Worm (Caenorhabditis elegans) whole organism, L3 larva: Measurements from ENCODE around the gene clc-4.
A peak's percentile ranks its signal among the peaks of the same experiment; 100 is the strongest.

ENCODE experiments used
- R02D3.7 ChIP-seq: fragments of 150-350 bp; optimal IDR thresholded peaks from 2 replicates; lab custom pipeline; 2014; ENCODE audit warnings: missing biosample characterization, missing genetic modification characterization
- ceh-28 ChIP-seq: fragments of 150-350 bp; optimal IDR thresholded peaks from 2 replicates; lab custom pipeline; 2014; ENCODE audit warnings: missing biosample characterization, missing genetic modification reagents, missing genetic modification characterization
- ceh-9 ChIP-seq: sonication (generic microtip); optimal IDR thresholded peaks from 2 replicates; lab custom pipeline; 2018; ENCODE audit warnings: missing biosample characterization, missing genetic modification characterization
- egl-27 ChIP-seq: sonication (generic microtip); optimal IDR thresholded peaks from 4 replicates; lab custom pipeline; 2017; ENCODE audit warnings: missing biosample characterization, missing genetic modification reagents, missing genetic modification characterization
- egl-5 ChIP-seq: fragments of 150-350 bp; optimal IDR thresholded peaks from 2 replicates; lab custom pipeline; 2017; ENCODE audit warnings: missing biosample characterization, missing genetic modification reagents, missing genetic modification characterization, inconsistent platforms
- elt-1 ChIP-seq: fragments of 150-350 bp; optimal IDR thresholded peaks from 2 replicates; lab custom pipeline; 2014; ENCODE audit warnings: missing biosample characterization, missing genetic modification characterization
- elt-2 ChIP-seq: sonication (generic microtip); optimal IDR thresholded peaks from 2 replicates; lab custom pipeline; 2016; ENCODE audit warnings: missing genetic modification reagents, mild to moderate bottlenecking, missing genetic modification characterization, missing compliant biosample characterization
- elt-3 ChIP-seq, 3 experiments: fragments of 150-350 bp in 1 of 3; sonication (generic microtip) in 2 of 3; optimal IDR thresholded peaks; 2 replicates in 2 of 3; 4 replicates in 1 of 3; lab custom pipeline; 2014 to 2017; ENCODE audit warnings: missing biosample characterization in 3 of 3, missing genetic modification characterization in 3 of 3
- fkh-10 ChIP-seq: sonication (generic microtip); optimal IDR thresholded peaks from 2 replicates; lab custom pipeline; 2017; ENCODE audit warnings: missing biosample characterization, missing genetic modification reagents, missing genetic modification characterization
- hmg-11 ChIP-seq: sonication (generic microtip); optimal IDR thresholded peaks from 2 replicates; lab custom pipeline; 2016; ENCODE audit warnings: missing genetic modification characterization, missing compliant biosample characterization
- jun-1 ChIP-seq: fragments of 150-350 bp; optimal IDR thresholded peaks from 2 replicates; lab custom pipeline; 2014; ENCODE audit warnings: missing biosample characterization, missing genetic modification reagents, missing genetic modification characterization
- lin-39 ChIP-seq: fragments of 150-350 bp; optimal IDR thresholded peaks from 2 replicates; lab custom pipeline; 2018; ENCODE audit warnings: missing biosample characterization, missing genetic modification reagents, missing genetic modification characterization
- lsy-12 ChIP-seq: sonication (generic microtip); optimal IDR thresholded peaks from 2 replicates; lab custom pipeline; 2016; ENCODE audit warnings: mild to moderate bottlenecking, missing genetic modification characterization, missing compliant biosample characterization
- mml-1 ChIP-seq: fragments of 150-350 bp; sonication (generic microtip); optimal IDR thresholded peaks from 3 replicates; lab custom pipeline; 2014; ENCODE audit warnings: missing biosample characterization, missing genetic modification characterization
- nfya-1 ChIP-seq: sonication (generic microtip); optimal IDR thresholded peaks from 2 replicates; lab custom pipeline; 2017; ENCODE audit warnings: missing genetic modification characterization, mild to moderate bottlenecking, missing compliant biosample characterization, antibody characterized with exemption, moderate library complexity; ENCODE audit not compliant: insufficient read depth
- nhr-11 ChIP-seq: fragments of 150-350 bp; optimal IDR thresholded peaks from 2 replicates; lab custom pipeline; 2014; ENCODE audit warnings: missing biosample characterization, missing genetic modification characterization
- nhr-23 ChIP-seq: fragments of 150-350 bp; optimal IDR thresholded peaks from 2 replicates; lab custom pipeline; 2014; ENCODE audit warnings: missing biosample characterization, missing genetic modification reagents, missing genetic modification characterization
- nhr-28 ChIP-seq: fragments of 150-350 bp; optimal IDR thresholded peaks from 2 replicates; lab custom pipeline; 2014; ENCODE audit warnings: missing biosample characterization, missing genetic modification characterization
- nhr-43 ChIP-seq: sonication (generic microtip); optimal IDR thresholded peaks from 2 replicates; lab custom pipeline; 2016; ENCODE audit warnings: mild to moderate bottlenecking, missing genetic modification characterization, missing compliant biosample characterization; ENCODE audit not compliant: poor library complexity, severe bottlenecking
- nhr-67 ChIP-seq: fragments of 150-350 bp; optimal IDR thresholded peaks from 2 replicates; lab custom pipeline; 2014; ENCODE audit warnings: missing biosample characterization, missing genetic modification characterization
- pha-4 ChIP-seq: fragments of 150-350 bp; optimal IDR thresholded peaks from 2 replicates; lab custom pipeline; 2014; ENCODE audit warnings: missing biosample characterization, missing genetic modification reagents, missing genetic modification characterization
- pqm-1 ChIP-seq: fragments of 150-350 bp; optimal IDR thresholded peaks from 2 replicates; lab custom pipeline; 2017; ENCODE audit warnings: missing biosample characterization, missing genetic modification characterization, inconsistent platforms
- sea-2 ChIP-seq: fragments of 150-350 bp; sonication (generic microtip); optimal IDR thresholded peaks from 4 replicates; lab custom pipeline; 2014; ENCODE audit warnings: missing biosample characterization, missing genetic modification reagents, missing genetic modification characterization
- skn-1 ChIP-seq: fragments of 150-350 bp; optimal IDR thresholded peaks from 2 replicates; lab custom pipeline; 2014; ENCODE audit warnings: missing biosample characterization, missing genetic modification characterization
- snpc-4 ChIP-seq: fragments of 150-350 bp; optimal IDR thresholded peaks from 2 replicates; lab custom pipeline; 2014; ENCODE audit warnings: missing biosample characterization, missing genetic modification characterization
- tbx-2 ChIP-seq: sonication (generic microtip); optimal IDR thresholded peaks from 2 replicates; lab custom pipeline; 2016; ENCODE audit warnings: mild to moderate bottlenecking, missing genetic modification characterization, missing compliant biosample characterization
- unc-62 ChIP-seq: fragments of 150-350 bp; sonication (generic microtip); optimal IDR thresholded peaks from 4 replicates; lab custom pipeline; 2014; ENCODE audit warnings: missing biosample characterization, missing genetic modification reagents, missing genetic modification characterization
- zag-1 ChIP-seq: fragments of 150-350 bp; optimal IDR thresholded peaks from 2 replicates; lab custom pipeline; 2014; ENCODE audit warnings: missing biosample characterization, missing genetic modification characterization
- ztf-11 ChIP-seq: fragments of 150-350 bp; optimal IDR thresholded peaks from 2 replicates; lab custom pipeline; 2014; ENCODE audit warnings: missing biosample characterization, missing genetic modification characterization

The clc-4 gene

DNA sequence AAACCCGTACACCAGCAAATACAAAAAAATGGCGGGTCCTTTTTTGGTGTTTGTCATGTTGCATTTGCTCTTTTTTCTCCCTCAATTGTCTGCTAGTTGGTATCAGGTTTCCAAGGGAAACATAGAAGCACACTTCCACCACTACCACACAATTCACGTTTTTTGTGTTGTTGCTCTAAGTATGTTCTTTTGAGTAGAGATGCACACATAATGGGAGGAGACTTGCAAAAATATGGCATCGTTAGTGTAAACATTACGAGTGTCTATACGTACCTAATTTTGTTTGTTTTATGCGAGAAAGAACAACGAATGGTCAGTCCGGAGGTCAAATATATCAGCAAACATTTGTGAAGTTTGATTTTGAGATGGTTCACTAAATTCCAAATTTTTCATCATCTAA is 13.8 kb downstream of the clc-4 start:
- TF ChIP-seq nhr-67 (tag; lab: Kevin White, UChicago) (no peak), pha-4 (tag; lab: Kevin White, UChicago) (peak; percentile 88), ceh-9 (tag; lab: Kevin White, UChicago) (no peak)

DNA sequence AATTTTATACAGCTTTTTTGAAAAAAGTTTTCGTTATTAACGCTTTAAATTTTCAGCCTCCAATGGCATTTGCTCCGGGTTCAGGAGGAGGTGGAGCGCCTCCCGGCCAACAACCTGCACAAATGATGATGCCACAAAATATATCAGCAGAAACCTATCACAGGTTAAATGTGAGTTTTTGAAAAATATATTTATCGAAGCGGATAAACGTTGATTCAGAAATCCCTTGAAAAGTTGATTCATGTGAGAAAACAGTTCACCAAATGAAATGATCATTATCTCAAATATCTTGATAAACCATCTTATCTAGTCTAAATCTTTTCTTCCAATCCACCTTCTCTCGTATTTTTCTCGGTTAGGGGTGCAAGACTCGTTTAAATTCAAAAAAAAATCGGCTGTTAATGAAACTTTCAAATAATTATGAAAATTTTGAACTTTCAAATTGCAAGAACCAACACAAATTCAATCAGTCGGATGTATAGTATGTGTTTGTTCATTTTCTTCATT is 14.4 kb downstream of the clc-4 start, which contains the start of gene sma-9:
sma-9 (plus strand) TSS at position 51 of the 507 bp plus-strand sequence.
- TF ChIP-seq nhr-23 (tag; lab: Kevin White, UChicago) (peak; percentile 38), elt-1 (tag; lab: Kevin White, UChicago) (peak; percentile 98), nhr-28 (tag; lab: Kevin White, UChicago) (no peak)
- TF ChIP-seq, all 47 proteins: peak for 2

DNA sequence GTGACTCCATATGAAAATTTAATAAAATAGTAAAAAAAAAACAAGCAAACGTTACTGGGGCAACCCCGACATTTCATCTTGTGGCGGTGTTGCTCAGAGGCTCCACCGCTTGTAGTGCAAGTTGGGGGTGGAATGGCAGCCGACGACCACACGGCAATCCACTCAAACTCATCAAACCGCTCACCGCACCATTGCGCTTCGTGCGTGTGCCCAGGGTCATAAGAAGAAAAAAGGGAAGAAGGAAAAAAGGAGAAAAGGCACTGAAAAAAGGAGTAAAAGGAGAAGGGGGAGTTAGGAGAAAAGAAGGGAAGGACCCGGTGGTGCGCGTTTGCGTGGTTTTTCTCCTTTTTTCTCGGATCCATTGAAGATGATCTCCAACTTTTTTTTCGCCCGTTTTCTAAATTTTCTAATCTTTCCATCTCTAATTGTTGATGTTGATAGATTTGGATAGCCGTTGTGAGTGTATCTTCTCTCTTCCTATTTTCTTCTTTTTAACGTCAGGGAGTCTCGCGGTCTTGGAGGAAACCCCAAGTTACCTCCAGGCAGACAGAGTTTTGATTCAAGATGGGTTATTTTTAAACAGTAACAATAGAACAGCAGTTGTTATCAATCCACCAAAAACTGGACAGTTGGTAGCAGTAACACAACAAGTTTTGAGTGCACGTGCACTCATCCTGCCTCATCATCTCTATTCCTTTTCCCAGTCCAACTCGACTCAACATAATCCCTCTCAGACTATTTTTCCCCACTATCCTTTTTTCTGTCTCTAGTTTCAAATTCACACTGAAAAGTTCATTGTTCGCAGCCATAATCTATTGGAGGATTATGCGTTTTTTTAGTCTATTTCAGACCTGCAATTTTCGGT is 15.2 kb downstream of the clc-4 start:
- TF ChIP-seq zag-1, result no peak
- no peak for TF ChIP-seq nhr-67 (tag; lab: Kevin White, UChicago)
- TF ChIP-seq elt-1 (tag; lab: Kevin White, UChicago), result peak; percentile 84
- TF ChIP-seq ceh-9 (tag; lab: Kevin White, UChicago), result no peak
- no peak for TF ChIP-seq nhr-28 (tag; lab: Kevin White, UChicago)
- TF ChIP-seq ztf-11 (tag; lab: Kevin White, UChicago), result no peak
- no peak for TF ChIP-seq pha-4 (tag; lab: Kevin White, UChicago)
- TF ChIP-seq nhr-11, result peak; percentile 29
- peak; percentile 63 for TF ChIP-seq snpc-4 (tag; lab: Kevin White, UChicago)
- TF ChIP-seq lin-39 (tag; lab: Kevin White, UChicago), result no peak
- TF ChIP-seq skn-1 (tag; lab: Kevin White, UChicago), result no peak
- no peak for TF ChIP-seq tbx-2 (tag; lab: Kevin White, UChicago)
- no peak for TF ChIP-seq sea-2
- peak; percentile 43 for TF ChIP-seq nfya-1 (tag; lab: Kevin White, UChicago)
- TF ChIP-seq R02D3.7, result no peak

DNA sequence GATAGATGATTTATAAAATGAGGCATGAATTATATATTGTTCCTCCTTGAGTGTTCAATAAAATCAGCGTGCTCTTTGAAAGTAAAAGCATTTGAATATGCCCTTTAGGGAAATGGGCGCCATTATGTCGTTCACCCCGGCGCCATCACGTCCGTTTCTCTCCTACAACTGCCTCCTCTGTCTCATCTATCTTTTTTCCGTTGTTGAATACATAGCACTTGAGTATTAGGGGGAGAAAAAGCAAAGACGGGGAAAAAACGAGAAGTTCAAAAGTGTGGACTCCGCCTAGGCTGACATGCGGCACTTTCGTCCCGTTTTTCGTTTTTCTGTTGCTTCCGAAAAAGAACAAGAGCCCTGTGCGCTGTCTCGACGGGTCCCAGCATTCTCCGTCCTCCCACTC is 16.1 kb downstream of the clc-4 start:
- no peak for TF ChIP-seq ceh-28 (tag; lab: Kevin White, UChicago)
- TF ChIP-seq fkh-10 (GFP tag; lab: Kevin White, UChicago), result no peak
- TF ChIP-seq pha-4 (tag; lab: Kevin White, UChicago), result peak; percentile 5
- TF ChIP-seq elt-2 (tag; lab: Kevin White, UChicago), result peak; percentile 21
- TF ChIP-seq nhr-43 (tag; lab: Kevin White, UChicago), result no peak
- TF ChIP-seq elt-1 (tag; lab: Kevin White, UChicago), result peak; percentile 31
- TF ChIP-seq hmg-11 (tag; lab: Kevin White, UChicago), result no peak
- peak; percentile 16 for TF ChIP-seq lsy-12 (tag; lab: Kevin White, UChicago)
- TF ChIP-seq pqm-1 (tag; lab: Kevin White, UChicago), result peak; percentile 49
- no peak for TF ChIP-seq tbx-2 (tag; lab: Kevin White, UChicago)
- TF ChIP-seq elt-3 (tag; optimal IDR thresholded peaks at IDR 0.05; lab: Kevin White, UChicago), result no peak
- TF ChIP-seq jun-1 (tag; lab: Kevin White, UChicago), result no peak
- TF ChIP-seq lin-39 (tag; lab: Kevin White, UChicago), result peak; percentile 28
- TF ChIP-seq nfya-1 (tag; lab: Kevin White, UChicago), result peak; percentile 36

DNA sequence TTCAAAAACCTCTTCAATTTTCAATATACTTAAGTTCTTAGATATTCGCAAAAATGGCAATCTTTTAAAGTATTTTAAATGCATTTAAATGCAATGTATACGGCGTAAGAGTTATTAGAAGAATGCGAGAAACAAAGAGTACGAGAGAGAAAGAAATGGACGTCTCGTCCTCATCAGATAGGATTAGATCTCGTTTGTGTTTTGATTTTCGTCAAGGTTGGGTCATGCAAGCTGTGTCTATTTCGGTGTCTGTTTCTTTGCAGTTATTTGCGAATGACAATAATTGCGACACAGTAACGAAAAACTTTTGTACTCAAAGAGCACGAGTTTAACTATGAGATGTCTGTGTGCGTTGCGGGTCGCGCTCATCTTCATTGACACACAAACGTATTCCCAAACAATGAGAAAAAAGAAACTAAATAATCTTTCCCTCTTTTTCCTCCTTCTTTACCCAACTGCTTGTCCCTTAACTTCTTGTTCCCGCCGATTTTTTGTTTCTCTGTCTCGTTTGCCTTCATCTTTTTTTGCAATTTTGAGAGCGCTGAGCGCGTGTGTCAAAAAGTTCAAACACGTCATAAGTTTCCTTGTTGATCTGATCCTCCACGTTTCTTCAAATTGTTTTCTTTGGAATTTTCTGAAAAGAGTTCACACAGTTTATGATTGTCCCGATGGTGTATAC is 16.6 kb downstream of the clc-4 start:
- no peak for TF ChIP-seq lin-39 (tag; lab: Kevin White, UChicago)
- TF ChIP-seq egl-5, result no peak
- no peak for TF ChIP-seq nfya-1 (tag; lab: Kevin White, UChicago)
- no peak for TF ChIP-seq unc-62 (GFP tag; lab: Kevin White, UChicago)
- no peak for TF ChIP-seq egl-27 (tag; lab: Kevin White, UChicago)
- no peak for TF ChIP-seq elt-3 (tag; optimal IDR thresholded peaks at IDR 0.05; lab: Kevin White, UChicago)
- peak; percentile 62 for TF ChIP-seq elt-1 (tag; lab: Kevin White, UChicago)
- TF ChIP-seq pha-4 (tag; lab: Kevin White, UChicago), result peak; percentile 92
- peak; percentile 32 for TF ChIP-seq nhr-23 (tag; lab: Kevin White, UChicago)
- TF ChIP-seq fkh-10 (GFP tag; lab: Kevin White, UChicago), result no peak
- no peak for TF ChIP-seq mml-1 (tag; lab: Kevin White, UChicago)
